Fruit fly (Drosophila melanogaster): ENCODE measurements around the gene CG32487.

CG32487 gene

dm6 chr3L:3017156-3017555, at the start of gene CG32487:
CG32487 (minus strand) TSS chr3L:3017256.
- TF ChIP-seq CTCF (optimal IDR thresholded peaks at IDR 0.05) (no peak), CG8478 (optimal IDR thresholded peaks at IDR 0.05) (no peak)

- TF ChIP-seq CG8478 (optimal IDR thresholded peaks at IDR 0.05) (no peak), CTCF (optimal IDR thresholded peaks at IDR 0.05) (no peak)
Measured at dm6 chr3L:3060054-3060979, 43.3 kb upstream of the CG32487 start.

- TF ChIP-seq CTCF (optimal IDR thresholded peaks at IDR 0.05) (no peak), CG8478 (optimal IDR thresholded peaks at IDR 0.05) (no peak)
Measured at dm6 chr3L:3058970-3059883, 42.2 kb upstream of the CG32487 start.

dm6 chr3L:3054851-3055250, 37.8 kb upstream of the CG32487 start, which contains the start of gene CG16753:
CG16753 (plus strand) TSS chr3L:3055079.
- TF ChIP-seq CTCF (optimal IDR thresholded peaks at IDR 0.05) = no peak
- no peak for TF ChIP-seq CG8478 (optimal IDR thresholded peaks at IDR 0.05)

dm6 chr3L:3054099-3054498, 37.0 kb upstream of the CG32487 start:
- TF ChIP-seq CG8478 (optimal IDR thresholded peaks at IDR 0.05) = no peak
- TF ChIP-seq CTCF (optimal IDR thresholded peaks at IDR 0.05) = no peak

- TF ChIP-seq CG8478 (optimal IDR thresholded peaks at IDR 0.05) (no peak), CTCF (optimal IDR thresholded peaks at IDR 0.05) (peak; percentile 6 to 39)
Measured at dm6 chr3L:3052110-3052871, 35.2 kb upstream of the CG32487 start, which contains the start of gene CG1271. CG1271 (plus strand) TSS chr3L:3052514.

dm6 chr3L:3050185-3050584, 33.1 kb upstream of the CG32487 start, which contains the start of gene CG32485:
CG32485 (plus strand) TSS chr3L:3050323.
- TF ChIP-seq CG8478 (optimal IDR thresholded peaks at IDR 0.05) (no peak), CTCF (optimal IDR thresholded peaks at IDR 0.05) (no peak)

- TF ChIP-seq CG8478 (optimal IDR thresholded peaks at IDR 0.05) (no peak), CTCF (optimal IDR thresholded peaks at IDR 0.05) (no peak)
Measured at dm6 chr3L:3048647-3049046, 31.6 kb upstream of the CG32487 start.

- TF ChIP-seq CG8478 (optimal IDR thresholded peaks at IDR 0.05) (no peak), CTCF (optimal IDR thresholded peaks at IDR 0.05) (no peak)
Measured at dm6 chr3L:3046325-3047156, 29.5 kb upstream of the CG32487 start, which contains the start of the genes scramb2 and Sk2. scramb2 (minus strand) TSS chr3L:3046812. Sk2 (plus strand) TSS chr3L:3047087.

- TF ChIP-seq CTCF (optimal IDR thresholded peaks at IDR 0.05) (no peak), CG8478 (optimal IDR thresholded peaks at IDR 0.05) (no peak)
Measured at dm6 chr3L:3045256-3045743, 28.2 kb upstream of the CG32487 start.

dm6 chr3L:3042150-3043049, 25.3 kb upstream of the CG32487 start, which contains the start of gene Prx4:
Prx4 (plus strand) TSS chr3L:3042359.
- TF ChIP-seq CTCF (optimal IDR thresholded peaks at IDR 0.05) (no peak), CG8478 (optimal IDR thresholded peaks at IDR 0.05) (no peak)

dm6 chr3L:3037822-3038563, 20.9 kb upstream of the CG32487 start:
- TF ChIP-seq CG8478 (optimal IDR thresholded peaks at IDR 0.05) (no peak), CTCF (optimal IDR thresholded peaks at IDR 0.05) (no peak)
